Fruit fly (Drosophila melanogaster) whole organism, embryonic: ENCODE results near the gene CG7275.
A peak's percentile ranks its signal among the peaks of the same experiment; 100 is the strongest.

Experiments
- Abd-B ChIP-seq: fragments of 200-800 bp; sonication (Bioruptor generic); optimal IDR thresholded peaks from 2 replicates; lab custom pipeline; 2018; ENCODE audit warnings: missing biosample characterization, mild to moderate bottlenecking, missing genetic modification characterization, moderate library complexity
- Bgb ChIP-seq: fragments of 200-800 bp; sonication (Bioruptor generic); IDR thresholded peaks from 2 replicates; pipeline ENCODE4 v1.3.6; 2022; ENCODE audit warnings: missing biosample characterization, missing genetic modification characterization; ENCODE audit not compliant: partially characterized antibody
- CG10147 ChIP-seq: fragments of 200-800 bp; sonication (Bioruptor generic); optimal IDR thresholded peaks from 2 replicates; lab custom pipeline; 2019; ENCODE audit warnings: missing biosample characterization, mild to moderate bottlenecking, missing genetic modification characterization, moderate library complexity
- CG10366 ChIP-seq: fragments of 200-800 bp; sonication (Bioruptor generic); IDR thresholded peaks from 2 replicates; pipeline ENCODE4 v1.3.6; 2022; ENCODE audit warnings: missing biosample characterization, missing genetic modification characterization
- CG10959 ChIP-seq: fragments of 200-800 bp; sonication (Bioruptor generic); IDR thresholded peaks from 2 replicates; pipeline ENCODE4 v1.3.6; 2022; ENCODE audit warnings: missing biosample characterization, missing genetic modification characterization
- CG13287 ChIP-seq: fragments of 200-800 bp; sonication (Bioruptor generic); IDR thresholded peaks from 2 replicates; pipeline ENCODE4 v1.3.6; 2022; ENCODE audit warnings: missing biosample characterization, missing genetic modification characterization; ENCODE audit not compliant: partially characterized antibody
- CG15011 ChIP-seq: fragments of 200-800 bp; sonication (Bioruptor generic); optimal IDR thresholded peaks from 3 replicates; lab custom pipeline; 2018; ENCODE audit warnings: missing biosample characterization, mild to moderate bottlenecking, missing genetic modification characterization
- CG15479 ChIP-seq: fragments of 200-800 bp; sonication (Bioruptor generic); optimal IDR thresholded peaks from 3 replicates; lab custom pipeline; 2019; ENCODE audit warnings: missing biosample characterization, mild to moderate bottlenecking, missing genetic modification characterization, moderate library complexity
- CG15601 ChIP-seq: fragments of 200-800 bp; sonication (Bioruptor generic); optimal IDR thresholded peaks from 3 replicates; lab custom pipeline; 2019; ENCODE audit warnings: missing biosample characterization, mild to moderate bottlenecking, missing genetic modification characterization, moderate library complexity
- CG1603 ChIP-seq: fragments of 200-800 bp; sonication (Bioruptor generic); optimal IDR thresholded peaks from 2 replicates; lab custom pipeline; 2019; ENCODE audit warnings: missing biosample characterization, mild to moderate bottlenecking, missing genetic modification characterization, moderate library complexity
- CG17186 ChIP-seq: fragments of 200-800 bp; sonication (Bioruptor generic); optimal IDR thresholded peaks from 3 replicates; lab custom pipeline; 2017; ENCODE audit warnings: missing biosample characterization, missing genetic modification reagents, missing genetic modification characterization
- CG2202 ChIP-seq: fragments of 200-800 bp; sonication (Bioruptor generic); optimal IDR thresholded peaks from 2 replicates; lab custom pipeline; 2018; ENCODE audit warnings: missing biosample characterization, mild to moderate bottlenecking, missing genetic modification characterization
- CG30020 ChIP-seq: fragments of 200-800 bp; optimal IDR thresholded peaks from 2 replicates; lab custom pipeline; 2019; ENCODE audit warnings: missing biosample characterization, mild to moderate bottlenecking, missing genetic modification characterization, moderate library complexity
- CG30431 ChIP-seq: fragments of 200-800 bp; sonication (Bioruptor generic); optimal IDR thresholded peaks from 2 replicates; lab custom pipeline; 2017; ENCODE audit warnings: missing biosample characterization, missing genetic modification characterization
- CG3163 ChIP-seq: fragments of 200-800 bp; sonication (Bioruptor generic); optimal IDR thresholded peaks from 3 replicates; lab custom pipeline; 2016; ENCODE audit warnings: missing biosample characterization, missing genetic modification characterization
- CG4707 ChIP-seq: fragments of 200-800 bp; sonication (Bioruptor generic); optimal IDR thresholded peaks from 2 replicates; lab custom pipeline; 2018; ENCODE audit warnings: missing biosample characterization, mild to moderate bottlenecking, missing genetic modification characterization, moderate library complexity
- CG6791 ChIP-seq: fragments of 200-800 bp; sonication (Bioruptor generic); IDR thresholded peaks from 3 replicates; pipeline ENCODE4 v1.3.6; 2022; ENCODE audit warnings: missing biosample characterization, missing genetic modification characterization; ENCODE audit not compliant: partially characterized antibody
- CG7271 ChIP-seq: fragments of 200-800 bp; sonication (Bioruptor generic); optimal IDR thresholded peaks from 2 replicates; lab custom pipeline; 2018; ENCODE audit warnings: missing biosample characterization, mild to moderate bottlenecking, missing genetic modification characterization, moderate library complexity
- CG7745 ChIP-seq: fragments of 200-800 bp; sonication (Bioruptor generic); optimal IDR thresholded peaks from 2 replicates; lab custom pipeline; 2018; ENCODE audit warnings: missing biosample characterization, mild to moderate bottlenecking, missing genetic modification characterization, moderate library complexity
- CG9437 ChIP-seq: fragments of 200-800 bp; sonication (Bioruptor generic); optimal IDR thresholded peaks from 2 replicates; lab custom pipeline; 2018; ENCODE audit warnings: missing biosample characterization, mild to moderate bottlenecking, missing genetic modification characterization
- CrebB ChIP-seq: fragments of 200-800 bp; sonication (Bioruptor generic); optimal IDR thresholded peaks from 3 replicates; lab custom pipeline; 2018; ENCODE audit warnings: missing biosample characterization, mild to moderate bottlenecking, missing genetic modification characterization
- D ChIP-seq, 2 experiments: fragments of 200-800 bp in 1 of 2; fragments of >200 bp in 1 of 2; sonication (Bioruptor generic) in 1 of 2; optimal IDR thresholded peaks; 2 replicates in 1 of 2; 3 replicates in 1 of 2; lab custom pipeline; 2017; ENCODE audit warnings: mild to moderate bottlenecking in 1 of 2, missing biosample characterization in 1 of 2, missing genetic modification characterization in 1 of 2, missing genetic modification reagents in 1 of 2
- Dad ChIP-seq: fragments of 200-800 bp; sonication (Bioruptor generic); optimal IDR thresholded peaks from 3 replicates; lab custom pipeline; 2016; ENCODE audit warnings: missing biosample characterization, missing genetic modification characterization
- Dll ChIP-seq: fragments of 200-800 bp; sonication (Bioruptor generic); IDR thresholded peaks from 4 replicates; pipeline ENCODE4 v1.3.6; 2022; ENCODE audit warnings: missing biosample characterization, missing genetic modification characterization; ENCODE audit not compliant: partially characterized antibody
- E2f1 ChIP-seq: fragments of 200-800 bp; sonication (Bioruptor generic); IDR thresholded peaks from 2 replicates; pipeline ENCODE4 v1.3.6; 2022; ENCODE audit warnings: missing biosample characterization, missing genetic modification characterization
- HHEX ChIP-seq: fragments of 200-800 bp; sonication (Bioruptor generic); optimal IDR thresholded peaks from 3 replicates; lab custom pipeline; 2017; ENCODE audit warnings: missing biosample characterization, mild to moderate bottlenecking, missing genetic modification characterization, missing genetic modification reagents
- Hmx ChIP-seq: fragments of 200-800 bp; sonication (Bioruptor generic); optimal IDR thresholded peaks from 2 replicates; lab custom pipeline; 2016; ENCODE audit warnings: missing biosample characterization, missing genetic modification characterization
- NK7.1 ChIP-seq: fragments of 200-800 bp; sonication (Bioruptor generic); optimal IDR thresholded peaks from 3 replicates; lab custom pipeline; 2016; ENCODE audit warnings: missing biosample characterization, missing genetic modification characterization
- Nf-YC ChIP-seq: fragments of 200-800 bp; optimal IDR thresholded peaks from 3 replicates; lab custom pipeline; 2019; ENCODE audit warnings: missing biosample characterization, mild to moderate bottlenecking, missing genetic modification characterization, moderate library complexity
- Sox100B ChIP-seq: fragments of 200-800 bp; sonication (Bioruptor generic); optimal IDR thresholded peaks from 3 replicates; lab custom pipeline; 2018; ENCODE audit warnings: missing biosample characterization, mild to moderate bottlenecking, missing genetic modification characterization
- Xbp1 ChIP-seq: fragments of 200-800 bp; sonication (Bioruptor generic); optimal IDR thresholded peaks from 3 replicates; lab custom pipeline; 2016; ENCODE audit warnings: missing biosample characterization, mild to moderate bottlenecking, missing genetic modification characterization
- YL-1 ChIP-seq: fragments of 200-800 bp; sonication (Bioruptor generic); optimal IDR thresholded peaks from 3 replicates; lab custom pipeline; 2017; ENCODE audit warnings: missing biosample characterization, mild to moderate bottlenecking, missing genetic modification characterization
- al ChIP-seq: fragments of 200-800 bp; sonication (Bioruptor generic); IDR thresholded peaks from 2 replicates; pipeline ENCODE4 v1.3.6; 2022; ENCODE audit warnings: missing biosample characterization, missing genetic modification characterization
- aop ChIP-seq: fragments of 200-800 bp; sonication (Bioruptor generic); IDR thresholded peaks from 2 replicates; pipeline ENCODE4 v1.3.6; 2022; ENCODE audit warnings: missing biosample characterization, missing genetic modification characterization
- az2 ChIP-seq: fragments of 200-800 bp; sonication (Bioruptor generic); optimal IDR thresholded peaks from 3 replicates; lab custom pipeline; 2016; ENCODE audit warnings: missing biosample characterization, missing genetic modification characterization
- bcd ChIP-seq: fragments of 200-800 bp; sonication (Bioruptor generic); optimal IDR thresholded peaks from 2 replicates; lab custom pipeline; 2017; ENCODE audit warnings: missing biosample characterization, mild to moderate bottlenecking, missing genetic modification characterization
- ci ChIP-seq: fragments of 200-800 bp; sonication (Bioruptor generic); IDR thresholded peaks from 3 replicates; pipeline ENCODE4 v1.3.6; 2022; ENCODE audit warnings: missing biosample characterization, missing genetic modification characterization
- croc ChIP-seq: fragments of 200-800 bp; sonication (Bioruptor generic); conservative IDR thresholded peaks from 3 replicates; pipeline ENCODE4 v1.3.6; 2022; ENCODE audit warnings: missing biosample characterization, missing genetic modification characterization
- hbn ChIP-seq: fragments of 200-800 bp; sonication (Bioruptor generic); IDR thresholded peaks from 2 replicates; pipeline ENCODE4 v1.3.6; 2022; ENCODE audit warnings: missing biosample characterization, missing genetic modification characterization; ENCODE audit not compliant: partially characterized antibody
- hkb ChIP-seq, 2 experiments: fragments of 200-800 bp in 1 of 2; fragments of >200 bp in 1 of 2; sonication (Bioruptor generic) in 1 of 2; IDR thresholded peaks in 1 of 2; optimal IDR thresholded peaks in 1 of 2; 2 replicates each; pipeline versions ENCODE4 v1.3.6 to Lab custom; 2017 to 2022; ENCODE audit warnings: missing biosample characterization in 1 of 2, missing genetic modification characterization in 1 of 2
- nerfin-2 ChIP-seq: fragments of 200-800 bp; sonication (Bioruptor generic); IDR thresholded peaks from 2 replicates; pipeline ENCODE4 v1.3.6; 2022; ENCODE audit warnings: missing biosample characterization, missing genetic modification characterization; ENCODE audit not compliant: partially characterized antibody
- oc ChIP-seq: fragments of 200-800 bp; sonication (Bioruptor generic); optimal IDR thresholded peaks from 2 replicates; lab custom pipeline; 2018; ENCODE audit warnings: missing biosample characterization, mild to moderate bottlenecking, missing genetic modification characterization, moderate library complexity
- row ChIP-seq: fragments of 200-800 bp; sonication (Bioruptor generic); IDR thresholded peaks from 3 replicates; pipeline ENCODE4 v1.3.6; 2022; ENCODE audit warnings: missing biosample characterization, missing genetic modification characterization
- run ChIP-seq: fragments of 200-800 bp; sonication (Bioruptor generic); optimal IDR thresholded peaks from 3 replicates; lab custom pipeline; 2018; ENCODE audit warnings: missing biosample characterization, mild to moderate bottlenecking, missing genetic modification characterization
- salm ChIP-seq: fragments of 200-800 bp; sonication (Bioruptor generic); optimal IDR thresholded peaks from 2 replicates; lab custom pipeline; 2018; ENCODE audit warnings: missing biosample characterization, mild to moderate bottlenecking, missing genetic modification characterization
- slbo ChIP-seq: fragments of 200-800 bp; sonication (Bioruptor generic); IDR thresholded peaks from 2 replicates; pipeline ENCODE4 v1.3.6; 2022; ENCODE audit warnings: missing biosample characterization, missing genetic modification characterization
- so ChIP-seq: fragments of 200-800 bp; sonication (Bioruptor generic); IDR thresholded peaks from 3 replicates; pipeline ENCODE4 v1.3.6; 2022; ENCODE audit warnings: missing biosample characterization, missing genetic modification characterization
- sqz ChIP-seq: fragments of 200-800 bp; sonication (Bioruptor generic); optimal IDR thresholded peaks from 3 replicates; lab custom pipeline; 2018; ENCODE audit warnings: missing biosample characterization, mild to moderate bottlenecking, missing genetic modification characterization

The CG7275 gene

dm6 chr3L:15508233-15508632, 9.5 kb downstream of the CG7275 start, which contains the start of gene CG7841 (continued):
- peak; percentile 97 for TF ChIP-seq sqz (GFP tag; lab: Kevin White, UChicago)
- no peak for TF ChIP-seq nerfin-2 (GFP tag; lab: Robert Waterston, UW)
- peak; percentile 94; the same call in 1 of the 2 replicates for TF ChIP-seq CG10959 (GFP tag; lab: Robert Waterston, UW)
- no peak for TF ChIP-seq hbn (GFP tag; lab: Robert Waterston, UW)
- TF ChIP-seq oc (tag; lab: Kevin White, UChicago): peak; percentile 97
- TF ChIP-seq az2 (GFP tag; lab: Kevin White, UChicago): peak; percentile 97
- TF ChIP-seq ci (GFP tag; lab: Robert Waterston, UW): peak; percentile 99
- peak; percentile 93 for TF ChIP-seq E2f1
- peak; percentile 96 for TF ChIP-seq CG4707 (GFP tag; lab: Kevin White, UChicago)
- TF ChIP-seq Sox100B (GFP tag; lab: Kevin White, UChicago): peak; percentile 97
- no peak for TF ChIP-seq hkb (optimal IDR thresholded peaks at IDR 0.05; lab: Kevin White, UChicago)
- peak; percentile 99 for TF ChIP-seq hkb (GFP tag; IDR thresholded peaks at IDR 0.05; lab: Robert Waterston, UW)
- peak; percentile 92 for TF ChIP-seq CG30431
- TF ChIP-seq CG7745: peak; percentile 77
- TF ChIP-seq CG10147 (GFP tag; lab: Kevin White, UChicago): peak; percentile 98
- TF ChIP-seq so: peak; percentile 98
- TF ChIP-seq Hmx (GFP tag; lab: Kevin White, UChicago): peak; percentile 93
- TF ChIP-seq CG15011: peak; percentile 97
- TF ChIP-seq Xbp1 (GFP tag; lab: Kevin White, UChicago): peak; percentile 97
- peak; percentile 97 for TF ChIP-seq NK7.1 (GFP tag; lab: Kevin White, UChicago)
- TF ChIP-seq CG6791 (GFP tag; lab: Robert Waterston, UW): no peak
- TF ChIP-seq croc (GFP tag; lab: Robert Waterston, UW): peak; percentile 86
- peak; percentile 87 for TF ChIP-seq aop (GFP tag; lab: Robert Waterston, UW)
- TF ChIP-seq CG15479: peak; percentile 48
- no peak for TF ChIP-seq D (optimal IDR thresholded peaks at IDR 0.05; lab: Kevin White, UChicago)
- TF ChIP-seq D (GFP tag; optimal IDR thresholded peaks at IDR 0.05; lab: Kevin White, UChicago): peak; percentile 97
- peak; percentile 94 for TF ChIP-seq slbo
- TF ChIP-seq HHEX (GFP tag; lab: Kevin White, UChicago): peak; percentile 98
- TF ChIP-seq al: peak; percentile 88
- peak; percentile 89 for TF ChIP-seq Abd-B (GFP tag; lab: Kevin White, UChicago)
- TF ChIP-seq CG13287 (GFP tag; lab: Robert Waterston, UW): peak; percentile 42; the same call in 1 of the 2 replicates
- TF ChIP-seq YL-1 (GFP tag; lab: Kevin White, UChicago): peak; percentile 95
- TF ChIP-seq run (tag; lab: Kevin White, UChicago): peak; percentile 97
- TF ChIP-seq CrebB (tag; lab: Kevin White, UChicago): peak; percentile 99
- TF ChIP-seq row (GFP tag; lab: Robert Waterston, UW): peak; percentile 99
- TF ChIP-seq CG7271 (tag; lab: Kevin White, UChicago): peak; percentile 86
- peak; percentile 96 for TF ChIP-seq bcd
- peak; percentile 90 for TF ChIP-seq CG9437 (GFP tag; lab: Kevin White, UChicago)
- peak; percentile 85 for TF ChIP-seq CG17186 (GFP tag; lab: Kevin White, UChicago)
- peak; percentile 89 for TF ChIP-seq CG30020
- 0 out of 4 replicates have a peak, but pooled peaks have one; percentile 24 for TF ChIP-seq Dll
- peak; percentile 99 for TF ChIP-seq CG2202 (tag; lab: Kevin White, UChicago)
- TF ChIP-seq CG15601 (tag; lab: Kevin White, UChicago): peak; percentile 97
- peak; percentile 88 for TF ChIP-seq CG3163
- TF ChIP-seq Nf-YC: peak; percentile 92
- peak; percentile 96 for TF ChIP-seq Dad (GFP tag; lab: Kevin White, UChicago)
- TF ChIP-seq salm: peak; percentile 98
- peak; percentile 94 for TF ChIP-seq CG10366
- peak; percentile 97 for TF ChIP-seq CG1603 (tag; lab: Kevin White, UChicago)
- TF ChIP-seq Bgb (GFP tag; lab: Robert Waterston, UW): no peak
